Fruit fly (Drosophila melanogaster): Measurements from ENCODE around the gene Hakai.
A peak's percentile ranks its signal among the peaks of the same experiment; 100 is the strongest.

Gene Hakai

dm6 chr2L:19577187-19577765 is 5.0 kb downstream of the Hakai start, which contains the start of the genes spi and msb1l (continued):
- TF ChIP-seq CG7357 (GFP tag; IDR thresholded peaks at IDR 0.05) (peak; percentile 15; the same call in 1 of the 3 replicates), CG8089 (GFP tag; optimal IDR thresholded peaks at IDR 0.05) (no peak), bcd (GFP tag; optimal IDR thresholded peaks at IDR 0.05) (peak; percentile 34), CG10959 (GFP tag; IDR thresholded peaks at IDR 0.05) (no peak), MTF-1 (GFP tag; optimal IDR thresholded peaks at IDR 0.05; ENCODE audit: borderline replicate concordance) (no peak), Hr78 (GFP tag; optimal IDR thresholded peaks at IDR 0.05) (no peak), bowl (GFP tag; IDR thresholded peaks at IDR 0.05) (no peak), klu (GFP tag; IDR thresholded peaks at IDR 0.05) (0 out of 2 replicates have a peak, but pooled peaks have one; percentile 35), sr (GFP tag; IDR thresholded peaks at IDR 0.05) (no peak), nau (GFP tag; optimal IDR thresholded peaks at IDR 0.05) (no peak), CG14710 (tag; optimal IDR thresholded peaks at IDR 0.05) (peak; percentile 86), gsb (GFP tag; IDR thresholded peaks at IDR 0.05) (no peak), esg (GFP tag; conservative IDR thresholded peaks at IDR 0.05) (no peak), E2f2 (GFP tag; IDR thresholded peaks at IDR 0.05) (peak; percentile 78), CG14014 (GFP tag; IDR thresholded peaks at IDR 0.05) (no peak), seq (GFP tag; IDR thresholded peaks at IDR 0.05) (no peak), nerfin-1 (tag; optimal IDR thresholded peaks at IDR 0.05) (no peak), CG11247 (GFP tag; IDR thresholded peaks at IDR 0.05) (no peak), Adf1 (GFP tag; IDR thresholded peaks at IDR 0.05) (no peak), ab (GFP tag; optimal IDR thresholded peaks at IDR 0.05) (no peak), GATAe (GFP tag; conservative IDR thresholded peaks at IDR 0.05) (no peak), vvl (GFP tag; IDR thresholded peaks at IDR 0.05) (no peak; the same call in 1 of the 2 replicates), CG16813 (GFP tag; IDR thresholded peaks at IDR 0.05; ENCODE audit: partially characterized antibody) (peak; percentile 62), odd (GFP tag; optimal IDR thresholded peaks at IDR 0.05) (no peak), ase (GFP tag; IDR thresholded peaks at IDR 0.05) (no peak), CG30403 (GFP tag; optimal IDR thresholded peaks at IDR 0.05) (peak; percentile 82), C15 (GFP tag; IDR thresholded peaks at IDR 0.05) (no peak), HLH3B (GFP tag; IDR thresholded peaks at IDR 0.05) (no peak), cwo (GFP tag; optimal IDR thresholded peaks at IDR 0.05) (peak; percentile 25), croc (GFP tag; conservative IDR thresholded peaks at IDR 0.05) (no peak), sima (GFP tag; optimal IDR thresholded peaks at IDR 0.05) (no peak), wor (GFP tag; IDR thresholded peaks at IDR 0.05) (no peak), salm (tag; optimal IDR thresholded peaks at IDR 0.05) (no peak), h (optimal IDR thresholded peaks at IDR 0.05) (no peak), CG7556 (GFP tag; optimal IDR thresholded peaks at IDR 0.05) (peak; percentile 65), dpn (GFP tag; optimal IDR thresholded peaks at IDR 0.05) (peak; percentile 24 to 63), CG10462 (GFP tag; optimal IDR thresholded peaks at IDR 0.05) (no peak), CG8478 (optimal IDR thresholded peaks at IDR 0.05) (no peak), ash1 (GFP tag; optimal IDR thresholded peaks at IDR 0.05) (no peak), CG4282 (GFP tag; optimal IDR thresholded peaks at IDR 0.05) (no peak), CG9932 (GFP tag; IDR thresholded peaks at IDR 0.05) (peak; percentile 81), caup (GFP tag; optimal IDR thresholded peaks at IDR 0.05; ENCODE audit: severe bottlenecking) (peak; percentile 14), CrebB (tag; optimal IDR thresholded peaks at IDR 0.05) (no peak), CG5953 (GFP tag; IDR thresholded peaks at IDR 0.05) (no peak), otp (GFP tag; IDR thresholded peaks at IDR 0.05) (0 out of 3 replicates have a peak, but pooled peaks have one; percentile 5), lov (optimal IDR thresholded peaks at IDR 0.05) (no peak), lov (GFP tag; IDR thresholded peaks at IDR 0.05) (0 out of 3 replicates have a peak, but pooled peaks have one; percentile 37), CG6689 (GFP tag; IDR thresholded peaks at IDR 0.05) (peak; percentile 22; the same call in 1 of the 2 replicates), CG18476 (GFP tag; optimal IDR thresholded peaks at IDR 0.05) (no peak), tna (GFP tag; IDR thresholded peaks at IDR 0.05; ENCODE audit: partially characterized antibody) (no peak), Mrtf (GFP tag; IDR thresholded peaks at IDR 0.05) (no peak), da (GFP tag; optimal IDR thresholded peaks at IDR 0.05) (no peak)

All from whole organism, embryonic.